Worm (Caenorhabditis elegans) whole organism, L2 larva: ENCODE data around the gene gldi-4.

ENCODE experiments used
- C34F6.9 ChIP-seq: fragments of 150-350 bp; optimal IDR thresholded peaks from 2 replicates; lab custom pipeline; 2014; ENCODE audit warnings: missing biosample characterization, missing genetic modification characterization
- F13H6.1 ChIP-seq: sonication (generic microtip); optimal IDR thresholded peaks from 2 replicates; lab custom pipeline; 2016; ENCODE audit warnings: missing genetic modification characterization, missing compliant biosample characterization
- R02D3.7 ChIP-seq: fragments of 150-350 bp; optimal IDR thresholded peaks from 2 replicates; lab custom pipeline; 2014; ENCODE audit warnings: missing biosample characterization, missing genetic modification characterization
- Y55F3AM.14 ChIP-seq: fragments of 200-800 bp; sonication (Bioruptor generic); optimal IDR thresholded peaks from 2 replicates; lab custom pipeline; 2018; ENCODE audit warnings: mild to moderate bottlenecking, missing genetic modification characterization, missing compliant biosample characterization
- ZK546.5 ChIP-seq: sonication (generic microtip); optimal IDR thresholded peaks from 2 replicates; lab custom pipeline; 2017; ENCODE audit warnings: missing biosample characterization, missing genetic modification characterization
- alr-1 ChIP-seq: fragments of 150-350 bp; optimal IDR thresholded peaks from 2 replicates; lab custom pipeline; 2014; ENCODE audit warnings: missing biosample characterization, missing genetic modification characterization
- aly-2 ChIP-seq: fragments of 150-350 bp; optimal IDR thresholded peaks from 2 replicates; lab custom pipeline; 2014; ENCODE audit warnings: missing biosample characterization, missing genetic modification characterization
- blmp-1 ChIP-seq: sonication (generic microtip); optimal IDR thresholded peaks from 2 replicates; lab custom pipeline; 2017; ENCODE audit warnings: missing genetic modification characterization, mild to moderate bottlenecking, missing compliant biosample characterization, antibody characterized with exemption, moderate library complexity; ENCODE audit not compliant: insufficient read depth
- ceh-16 ChIP-seq: fragments of 150-350 bp; optimal IDR thresholded peaks from 2 replicates; lab custom pipeline; 2014; ENCODE audit warnings: missing biosample characterization, missing genetic modification characterization
- crh-2 ChIP-seq: sonication (generic microtip); optimal IDR thresholded peaks from 2 replicates; lab custom pipeline; 2017; ENCODE audit warnings: missing biosample characterization, missing genetic modification characterization
- dmd-4 ChIP-seq: sonication (generic microtip); optimal IDR thresholded peaks from 2 replicates; lab custom pipeline; 2017; ENCODE audit warnings: missing biosample characterization, missing genetic modification characterization
- egl-27 ChIP-seq: sonication (generic microtip); optimal IDR thresholded peaks from 3 replicates; lab custom pipeline; 2017; ENCODE audit warnings: missing biosample characterization, missing genetic modification reagents, missing genetic modification characterization
- elt-1 ChIP-seq: fragments of 150-350 bp; optimal IDR thresholded peaks from 2 replicates; lab custom pipeline; 2014; ENCODE audit warnings: missing biosample characterization, missing genetic modification characterization
- fos-1 ChIP-seq: fragments of 150-350 bp; optimal IDR thresholded peaks from 2 replicates; lab custom pipeline; 2014; ENCODE audit warnings: missing biosample characterization, missing genetic modification characterization
- gmeb-1 ChIP-seq: fragments of 150-350 bp; optimal IDR thresholded peaks from 2 replicates; lab custom pipeline; 2014; ENCODE audit warnings: missing biosample characterization, missing genetic modification characterization
- lin-11 ChIP-seq: fragments of 150-350 bp; sonication (generic microtip); optimal IDR thresholded peaks from 2 replicates; lab custom pipeline; 2014; ENCODE audit warnings: missing biosample characterization, missing genetic modification characterization, inconsistent platforms, mixed read lengths
- lin-13 ChIP-seq: fragments of 150-350 bp; optimal IDR thresholded peaks from 2 replicates; lab custom pipeline; 2014; ENCODE audit warnings: missing biosample characterization, missing genetic modification reagents, missing genetic modification characterization
- lsy-2 ChIP-seq, 2 experiments: fragments of 150-350 bp in 1 of 2; sonication (generic microtip) in 1 of 2; optimal IDR thresholded peaks; 2 replicates each; lab custom pipeline; 2014 to 2017; ENCODE audit warnings: missing biosample characterization in 2 of 2, missing genetic modification characterization in 2 of 2
- mab-5 ChIP-seq: fragments of 150-350 bp; optimal IDR thresholded peaks from 2 replicates; lab custom pipeline; 2014; ENCODE audit warnings: missing biosample characterization, missing genetic modification characterization
- mbf-1 ChIP-seq: sonication (generic microtip); optimal IDR thresholded peaks from 2 replicates; lab custom pipeline; 2017; ENCODE audit warnings: missing biosample characterization, missing genetic modification characterization
- nhr-12 ChIP-seq: fragments of 150-350 bp; optimal IDR thresholded peaks from 2 replicates; lab custom pipeline; 2014; ENCODE audit warnings: missing biosample characterization, missing genetic modification characterization
- nhr-129 ChIP-seq: fragments of 150-350 bp; optimal IDR thresholded peaks from 2 replicates; lab custom pipeline; 2014; ENCODE audit warnings: missing biosample characterization, missing genetic modification characterization
- nhr-21 ChIP-seq: fragments of 150-350 bp; optimal IDR thresholded peaks from 2 replicates; lab custom pipeline; 2014; ENCODE audit warnings: missing biosample characterization, missing genetic modification characterization
- nhr-23 ChIP-seq: fragments of 150-350 bp; optimal IDR thresholded peaks from 2 replicates; lab custom pipeline; 2014; ENCODE audit warnings: missing biosample characterization, missing genetic modification reagents, missing genetic modification characterization
- nhr-25 ChIP-seq: fragments of 150-350 bp; sonication (generic microtip); optimal IDR thresholded peaks from 3 replicates; lab custom pipeline; 2014; ENCODE audit warnings: missing biosample characterization, missing genetic modification characterization
- nhr-6 ChIP-seq: fragments of 150-350 bp; optimal IDR thresholded peaks from 2 replicates; lab custom pipeline; 2014; ENCODE audit warnings: missing biosample characterization, missing genetic modification characterization
- sem-4 ChIP-seq: fragments of 150-350 bp; optimal IDR thresholded peaks from 2 replicates; lab custom pipeline; 2014; ENCODE audit warnings: missing biosample characterization, missing genetic modification reagents, missing genetic modification characterization
- skn-1 ChIP-seq: sonication (generic microtip); optimal IDR thresholded peaks from 2 replicates; lab custom pipeline; 2017; ENCODE audit warnings: missing biosample characterization, missing genetic modification characterization
- sma-3 ChIP-seq: sonication (generic microtip); optimal IDR thresholded peaks from 2 replicates; lab custom pipeline; 2016; ENCODE audit warnings: missing genetic modification reagents, missing genetic modification characterization, missing compliant biosample characterization
- sma-9 ChIP-seq, 2 experiments: fragments of 150-350 bp in 1 of 2; sonication (generic microtip) in 1 of 2; optimal IDR thresholded peaks; 2 replicates each; lab custom pipeline; 2014 to 2016; ENCODE audit warnings: missing genetic modification characterization in 2 of 2, mild to moderate bottlenecking in 1 of 2, missing biosample characterization in 1 of 2, missing compliant biosample characterization in 1 of 2, missing genetic modification reagents in 1 of 2, moderate library complexity in 1 of 2
- snpc-4 ChIP-seq: fragments of 150-350 bp; optimal IDR thresholded peaks from 2 replicates; lab custom pipeline; 2014; ENCODE audit warnings: missing biosample characterization, missing genetic modification characterization
- unc-55 ChIP-seq: fragments of 150-350 bp; sonication (generic microtip); optimal IDR thresholded peaks from 3 replicates; lab custom pipeline; 2014; ENCODE audit warnings: missing biosample characterization, missing genetic modification reagents, missing genetic modification characterization
- ztf-11 ChIP-seq: sonication (generic microtip); optimal IDR thresholded peaks from 2 replicates; lab custom pipeline; 2017; ENCODE audit warnings: missing biosample characterization, missing genetic modification characterization
- ztf-4 ChIP-seq: fragments of 150-350 bp; optimal IDR thresholded peaks from 2 replicates; lab custom pipeline; 2014; ENCODE audit warnings: missing biosample characterization, missing genetic modification characterization

The gldi-4 gene

DNA sequence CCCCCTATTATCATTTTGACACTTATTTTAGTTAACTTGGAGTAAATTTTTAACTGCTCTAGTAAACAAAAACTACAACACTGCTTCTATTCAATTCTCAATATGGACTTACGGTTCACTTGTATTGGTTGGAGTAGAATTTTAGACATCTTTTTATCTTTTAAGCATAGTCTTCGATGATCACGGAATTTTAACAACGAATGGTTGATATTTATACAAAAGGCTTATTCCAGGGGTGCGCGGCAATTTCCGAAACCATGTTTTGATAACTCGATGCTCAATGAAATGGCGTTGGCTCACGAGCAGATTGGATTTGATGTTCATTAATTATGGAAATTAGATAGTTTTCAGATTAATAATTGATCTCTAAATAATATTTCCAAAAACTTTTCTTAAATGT, 26.0 kb downstream of the gldi-4 start:
- TF ChIP-seq snpc-4 (tag; lab: Kevin White, UChicago) (no peak), sma-9 (GFP tag; optimal IDR thresholded peaks at IDR 0.05; lab: Kevin White, UChicago) (no peak), sma-9 (tag; optimal IDR thresholded peaks at IDR 0.05; lab: Kevin White, UChicago) (no peak), mbf-1 (tag; lab: Kevin White, UChicago) (no peak), Y55F3AM.14 (GFP tag; lab: Kevin White, UChicago) (no peak), elt-1 (tag; lab: Kevin White, UChicago) (no peak), nhr-25 (tag; lab: Kevin White, UChicago) (no peak), R02D3.7 (tag; lab: Kevin White, UChicago) (no peak), ZK546.5 (no peak)

DNA sequence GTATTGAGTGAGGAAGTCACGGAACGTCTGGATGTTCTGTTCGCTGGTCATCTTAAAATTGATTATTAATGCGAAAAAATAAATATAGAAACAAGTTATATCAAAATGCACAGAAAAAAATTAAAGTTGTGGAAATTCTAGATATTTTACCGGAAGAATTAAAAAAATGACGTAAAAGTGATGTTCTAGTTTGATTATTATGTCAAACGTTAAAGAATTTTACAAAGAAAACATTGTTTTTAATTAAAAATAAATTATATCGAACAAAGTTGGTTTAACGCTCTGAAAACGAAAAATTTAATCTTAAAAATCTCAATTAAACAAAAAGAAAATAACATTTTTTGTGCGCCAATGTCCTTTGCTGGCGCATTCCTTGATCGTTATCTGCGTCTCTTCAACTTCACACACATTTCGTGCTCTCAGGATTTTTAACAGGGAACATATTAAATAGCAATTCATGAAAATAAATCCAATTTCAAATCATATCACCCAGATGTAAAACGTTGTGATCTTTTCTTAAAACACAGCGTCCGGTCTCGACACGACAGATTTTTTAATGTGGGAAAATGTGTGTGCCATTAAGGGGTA, 27.2 kb downstream of the gldi-4 start, which contains the start of gene tin-9.1:
Gene tin-9.1, minus strand, starts transcription at position 51 of the 588 bp plus-strand sequence.
- TF ChIP-seq nhr-6 (tag; lab: Kevin White, UChicago): peak; percentile 53
- TF ChIP-seq Y55F3AM.14 (GFP tag; lab: Kevin White, UChicago): no peak
- TF ChIP-seq ZK546.5: no peak
- TF ChIP-seq alr-1 (tag; lab: Kevin White, UChicago): no peak
- no peak for TF ChIP-seq aly-2 (tag; lab: Kevin White, UChicago)
- TF ChIP-seq lsy-2 (tag; optimal IDR thresholded peaks at IDR 0.05; lab: Kevin White, UChicago): peak; percentile 72 to 93
- TF ChIP-seq ztf-4 (tag; lab: Kevin White, UChicago): peak; percentile 49
- peak; percentile 89 for TF ChIP-seq sma-9 (GFP tag; optimal IDR thresholded peaks at IDR 0.05; lab: Kevin White, UChicago)
- TF ChIP-seq sma-9 (tag; optimal IDR thresholded peaks at IDR 0.05; lab: Kevin White, UChicago): no peak
- TF ChIP-seq ztf-11 (tag; lab: Kevin White, UChicago): no peak
- peak; percentile 83 for TF ChIP-seq unc-55 (GFP tag; lab: Kevin White, UChicago)
- TF ChIP-seq ceh-16: peak; percentile 11
- TF ChIP-seq nhr-21 (tag; lab: Kevin White, UChicago): peak; percentile 53
- TF ChIP-seq blmp-1: no peak
- peak; percentile 60 for TF ChIP-seq fos-1 (tag; lab: Kevin White, UChicago)
- TF ChIP-seq snpc-4 (tag; lab: Kevin White, UChicago): peak; percentile 68
- TF ChIP-seq gmeb-1 (tag; lab: Kevin White, UChicago): peak; percentile 87
- TF ChIP-seq sma-3 (GFP tag; lab: Kevin White, UChicago): peak; percentile 57
- TF ChIP-seq lin-13 (GFP tag; lab: Kevin White, UChicago): peak; percentile 59
- peak; percentile 69 for TF ChIP-seq nhr-25 (tag; lab: Kevin White, UChicago)
- TF ChIP-seq R02D3.7 (tag; lab: Kevin White, UChicago): peak; percentile 15
- TF ChIP-seq mab-5 (tag; lab: Kevin White, UChicago): peak; percentile 38
- peak; percentile 9 for TF ChIP-seq dmd-4
- TF ChIP-seq lin-11 (tag; lab: Kevin White, UChicago): no peak
- peak; percentile 67 for TF ChIP-seq nhr-129 (tag; lab: Kevin White, UChicago)
- TF ChIP-seq nhr-12 (tag; lab: Kevin White, UChicago): no peak
- peak; percentile 70 for TF ChIP-seq sem-4 (tag; lab: Kevin White, UChicago)
- peak; percentile 66 for TF ChIP-seq F13H6.1 (tag; lab: Kevin White, UChicago)
- no peak for TF ChIP-seq elt-1 (tag; lab: Kevin White, UChicago)
- no peak for TF ChIP-seq skn-1 (tag; lab: Kevin White, UChicago)
- TF ChIP-seq egl-27 (tag; lab: Kevin White, UChicago): peak; percentile 24
- TF ChIP-seq C34F6.9: peak; percentile 96
- no peak for TF ChIP-seq nhr-23
- peak; percentile 88 for TF ChIP-seq crh-2
- TF ChIP-seq, all 48 proteins: peak for 22

DNA sequence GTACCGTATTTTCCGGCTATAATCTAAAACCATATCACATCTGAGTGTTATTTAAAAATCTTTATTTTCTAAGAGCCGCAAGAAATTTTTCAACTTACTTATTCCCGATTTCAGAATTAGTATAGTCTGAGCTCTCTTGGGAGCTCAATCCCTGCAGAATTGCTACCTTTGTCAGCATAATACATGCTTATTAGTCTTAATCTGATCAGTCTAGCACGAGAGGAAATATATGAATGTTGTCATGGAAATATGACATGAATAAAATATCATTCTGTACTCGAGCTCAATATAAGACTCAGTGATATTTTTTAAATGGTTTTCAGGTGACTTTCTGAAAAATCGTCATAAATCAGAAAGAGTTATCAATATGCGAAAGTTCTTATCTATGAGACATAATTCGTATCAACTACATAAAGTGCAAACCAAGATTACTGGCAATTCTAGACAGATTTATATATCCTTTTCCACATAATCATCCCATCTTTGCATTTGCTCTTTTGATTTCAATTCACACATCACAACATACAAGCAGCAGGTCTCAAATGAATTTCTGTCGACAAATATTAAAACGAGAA, 28.0 kb downstream of the gldi-4 start:
- peak in 1 of 2 experiments; percentile 46 for TF ChIP-seq lsy-2 (tag; optimal IDR thresholded peaks at IDR 0.05; lab: Kevin White, UChicago)
- peak; percentile 22 for TF ChIP-seq sma-9 (GFP tag; optimal IDR thresholded peaks at IDR 0.05; lab: Kevin White, UChicago)
- no peak for TF ChIP-seq sma-9 (tag; optimal IDR thresholded peaks at IDR 0.05; lab: Kevin White, UChicago)
- no peak for TF ChIP-seq F13H6.1 (tag; lab: Kevin White, UChicago)
- TF ChIP-seq skn-1 (tag; lab: Kevin White, UChicago): peak; percentile 70
- TF ChIP-seq lin-11 (tag; lab: Kevin White, UChicago): no peak
- TF ChIP-seq fos-1 (tag; lab: Kevin White, UChicago): peak; percentile 60
